Fruit fly (Drosophila melanogaster) S2 (cell line): ENCODE data around the gene thoc6.

Source experiments
- CG8478 ChIP-seq: fragments of >200 bp; optimal IDR thresholded peaks from 2 replicates; lab custom pipeline; 2018
- CTCF ChIP-seq, 2 experiments: fragments of >200 bp; optimal IDR thresholded peaks; 2 replicates each; lab custom pipeline; 2018

Gene thoc6

dm6 chr3L:12193485-12193884, at the start of gene thoc6:
thoc6 (minus strand) TSS chr3L:12193688.
- TF ChIP-seq CTCF (optimal IDR thresholded peaks at IDR 0.05; lab: Kevin White, UChicago), result no peak
- TF ChIP-seq CG8478 (lab: Kevin White, UChicago), result no peak

dm6 chr3L:12227219-12227618, 33.7 kb upstream of the thoc6 start:
- TF ChIP-seq CTCF (optimal IDR thresholded peaks at IDR 0.05; lab: Kevin White, UChicago), result no peak
- TF ChIP-seq CG8478 (lab: Kevin White, UChicago), result no peak

dm6 chr3L:12223635-12224016, 30.1 kb upstream of the thoc6 start:
- TF ChIP-seq CG8478 (lab: Kevin White, UChicago) (no peak), CTCF (optimal IDR thresholded peaks at IDR 0.05; lab: Kevin White, UChicago) (no peak)

- TF ChIP-seq CTCF (optimal IDR thresholded peaks at IDR 0.05; lab: Kevin White, UChicago) (no peak), CG8478 (lab: Kevin White, UChicago) (no peak)
These were observed 29.6 kb upstream of the thoc6 start for dm6 chr3L:12222945-12223634.

- TF ChIP-seq CG8478 (lab: Kevin White, UChicago) (no peak), CTCF (optimal IDR thresholded peaks at IDR 0.05; lab: Kevin White, UChicago) (no peak)
These were observed 12.4 kb upstream of the thoc6 start, which contains the start of gene Tsen54 for dm6 chr3L:12205848-12206247. Tsen54 (minus strand) TSS chr3L:12206022.

dm6 chr3L:12203736-12204135, 10.2 kb upstream of the thoc6 start, which contains the start of gene Ak1:
Ak1 (minus strand) TSS chr3L:12204082.
- TF ChIP-seq CG8478 (lab: Kevin White, UChicago), result no peak
- no peak for TF ChIP-seq CTCF (optimal IDR thresholded peaks at IDR 0.05; lab: Kevin White, UChicago)

- TF ChIP-seq CG8478 (lab: Kevin White, UChicago) (no peak), CTCF (optimal IDR thresholded peaks at IDR 0.05; lab: Kevin White, UChicago) (no peak)
These were observed 9.5 kb upstream of the thoc6 start for dm6 chr3L:12202980-12203379.

- TF ChIP-seq CTCF (optimal IDR thresholded peaks at IDR 0.05; lab: Kevin White, UChicago) (no peak), CG8478 (lab: Kevin White, UChicago) (no peak)
These were observed 4.0 kb upstream of the thoc6 start, which contains the start of gene CG11529 for dm6 chr3L:12197491-12197890. CG11529 (plus strand) TSS chr3L:12197791.

- TF ChIP-seq CTCF (optimal IDR thresholded peaks at IDR 0.05; lab: Kevin White, UChicago), result no peak
- no peak for TF ChIP-seq CG8478 (lab: Kevin White, UChicago)
These were observed 3.1 kb downstream of the thoc6 start, which contains the start of gene Est-P for dm6 chr3L:12190433-12190832. Est-P (plus strand) TSS chr3L:12190733.

dm6 chr3L:12188518-12188917, 5.0 kb downstream of the thoc6 start, which contains the start of gene Est-6:
Est-6 (plus strand) TSS chr3L:12188818.
- no peak for TF ChIP-seq CTCF (optimal IDR thresholded peaks at IDR 0.05; lab: Kevin White, UChicago)
- TF ChIP-seq CG8478 (lab: Kevin White, UChicago), result no peak

dm6 chr3L:12185336-12185735, 8.2 kb downstream of the thoc6 start:
- no peak for TF ChIP-seq CTCF (optimal IDR thresholded peaks at IDR 0.05; lab: Kevin White, UChicago)
- no peak for TF ChIP-seq CG8478 (lab: Kevin White, UChicago)

dm6 chr3L:12184564-12185034, 8.9 kb downstream of the thoc6 start, which contains the start of gene Miox:
Miox (plus strand) TSS chr3L:12184984.
- no peak for TF ChIP-seq CTCF (optimal IDR thresholded peaks at IDR 0.05; lab: Kevin White, UChicago)
- no peak for TF ChIP-seq CG8478 (lab: Kevin White, UChicago)

- TF ChIP-seq CTCF (optimal IDR thresholded peaks at IDR 0.05; lab: Kevin White, UChicago), result no peak
- TF ChIP-seq CG8478 (lab: Kevin White, UChicago), result no peak
These were observed 9.5 kb downstream of the thoc6 start for dm6 chr3L:12183967-12184366.

- TF ChIP-seq CG8478 (lab: Kevin White, UChicago) (no peak), CTCF (optimal IDR thresholded peaks at IDR 0.05; lab: Kevin White, UChicago) (no peak)
These were observed 14.5 kb downstream of the thoc6 start for dm6 chr3L:12178847-12179437.

dm6 chr3L:12177301-12177700, 16.2 kb downstream of the thoc6 start, which contains the start of gene CAH2:
CAH2 (plus strand) TSS chr3L:12177601.
- TF ChIP-seq CTCF (optimal IDR thresholded peaks at IDR 0.05; lab: Kevin White, UChicago) (no peak), CG8478 (lab: Kevin White, UChicago) (no peak)
